Fruit fly (Drosophila melanogaster) whole organism, wandering third instar larva: Measurements from ENCODE around the gene Pur-alpha.

Source experiments
- Abd-B ChIP-seq: fragments of >200 bp; optimal IDR thresholded peaks from 2 replicates; lab custom pipeline; 2017; ENCODE audit warnings: missing biosample characterization, missing genetic modification characterization
- Dfd ChIP-seq: fragments of >200 bp; optimal IDR thresholded peaks from 2 replicates; lab custom pipeline; 2017; ENCODE audit warnings: missing biosample characterization, missing genetic modification characterization
- brk ChIP-seq: fragments of 200-800 bp; sonication (Bioruptor generic); optimal IDR thresholded peaks from 2 replicates; lab custom pipeline; 2016; ENCODE audit warnings: missing biosample characterization, mild to moderate bottlenecking, missing genetic modification characterization
- h ChIP-seq: fragments of 200-800 bp; sonication (Bioruptor generic); optimal IDR thresholded peaks from 3 replicates; lab custom pipeline; 2016; ENCODE audit warnings: missing biosample characterization, mild to moderate bottlenecking, missing genetic modification characterization
- jim ChIP-seq: fragments of 175-275, 200-325 bp; sonication (Bioruptor generic); optimal IDR thresholded peaks from 2 replicates; lab custom pipeline; 2016; ENCODE audit warnings: missing biosample characterization, mild to moderate bottlenecking, missing genetic modification characterization
- psq ChIP-seq: fragments of 200-800 bp; sonication (Bioruptor generic); optimal IDR thresholded peaks from 3 replicates; lab custom pipeline; 2017; ENCODE audit warnings: missing biosample characterization, mild to moderate bottlenecking, missing genetic modification characterization, moderate library complexity

DNA sequence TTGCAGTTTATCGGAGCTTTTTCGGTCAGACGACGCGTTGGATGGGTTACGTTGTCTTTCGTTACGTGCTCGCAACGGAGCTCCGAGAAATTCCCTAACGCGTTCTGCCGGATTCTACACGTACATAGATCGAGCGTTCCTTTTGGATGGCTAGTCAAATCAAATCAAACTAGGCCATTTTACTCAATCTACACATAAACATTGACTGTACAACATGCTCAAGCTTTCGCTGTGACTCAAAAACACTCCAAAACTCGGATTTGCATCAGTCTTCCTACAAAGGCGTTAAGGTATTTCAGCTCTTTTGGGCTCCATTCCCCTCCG, at the start of gene Pur-alpha:
- no peak for TF ChIP-seq brk (GFP tag; lab: Kevin White, UChicago)
- no peak for TF ChIP-seq h (GFP tag; lab: Kevin White, UChicago)
- no peak for TF ChIP-seq Abd-B (GFP tag; lab: Kevin White, UChicago)
- no peak for TF ChIP-seq jim (GFP tag; lab: Kevin White, UChicago)
- TF ChIP-seq psq (GFP tag; lab: Kevin White, UChicago), result no peak
- TF ChIP-seq Dfd (GFP tag; lab: Kevin White, UChicago), result no peak
